Fruit fly (Drosophila melanogaster) whole organism, wandering third instar larva: ENCODE data around the gene BoYb.

ENCODE experiments used
- HLH106 ChIP-seq: fragments of 200-800 bp; optimal IDR thresholded peaks from 3 replicates; lab custom pipeline; 2019; ENCODE audit warnings: missing biosample characterization, mild to moderate bottlenecking, missing genetic modification characterization, moderate library complexity
- Hnf4 ChIP-seq: fragments of 200-800 bp; sonication (Bioruptor generic); optimal IDR thresholded peaks from 2 replicates; lab custom pipeline; 2016; ENCODE audit warnings: missing biosample characterization, mild to moderate bottlenecking, missing genetic modification characterization
- brk ChIP-seq: fragments of 200-800 bp; sonication (Bioruptor generic); optimal IDR thresholded peaks from 2 replicates; lab custom pipeline; 2016; ENCODE audit warnings: missing biosample characterization, mild to moderate bottlenecking, missing genetic modification characterization
- ey ChIP-seq: fragments of 200-800 bp; sonication (Bioruptor generic); optimal IDR thresholded peaks from 2 replicates; lab custom pipeline; 2016; ENCODE audit warnings: missing biosample characterization, missing genetic modification characterization
- lola ChIP-seq: fragments of >200 bp; optimal IDR thresholded peaks from 2 replicates; lab custom pipeline; 2017; ENCODE audit warnings: missing biosample characterization, missing genetic modification characterization
- rgr ChIP-seq: fragments of 200-800 bp; sonication (Bioruptor generic); optimal IDR thresholded peaks from 3 replicates; lab custom pipeline; 2016; ENCODE audit warnings: missing biosample characterization, mild to moderate bottlenecking, missing genetic modification characterization
- sage ChIP-seq: fragments of 200-800 bp; sonication (Bioruptor generic); optimal IDR thresholded peaks from 2 replicates; lab custom pipeline; 2016; ENCODE audit warnings: missing biosample characterization, mild to moderate bottlenecking, missing genetic modification characterization

Gene BoYb

DNA sequence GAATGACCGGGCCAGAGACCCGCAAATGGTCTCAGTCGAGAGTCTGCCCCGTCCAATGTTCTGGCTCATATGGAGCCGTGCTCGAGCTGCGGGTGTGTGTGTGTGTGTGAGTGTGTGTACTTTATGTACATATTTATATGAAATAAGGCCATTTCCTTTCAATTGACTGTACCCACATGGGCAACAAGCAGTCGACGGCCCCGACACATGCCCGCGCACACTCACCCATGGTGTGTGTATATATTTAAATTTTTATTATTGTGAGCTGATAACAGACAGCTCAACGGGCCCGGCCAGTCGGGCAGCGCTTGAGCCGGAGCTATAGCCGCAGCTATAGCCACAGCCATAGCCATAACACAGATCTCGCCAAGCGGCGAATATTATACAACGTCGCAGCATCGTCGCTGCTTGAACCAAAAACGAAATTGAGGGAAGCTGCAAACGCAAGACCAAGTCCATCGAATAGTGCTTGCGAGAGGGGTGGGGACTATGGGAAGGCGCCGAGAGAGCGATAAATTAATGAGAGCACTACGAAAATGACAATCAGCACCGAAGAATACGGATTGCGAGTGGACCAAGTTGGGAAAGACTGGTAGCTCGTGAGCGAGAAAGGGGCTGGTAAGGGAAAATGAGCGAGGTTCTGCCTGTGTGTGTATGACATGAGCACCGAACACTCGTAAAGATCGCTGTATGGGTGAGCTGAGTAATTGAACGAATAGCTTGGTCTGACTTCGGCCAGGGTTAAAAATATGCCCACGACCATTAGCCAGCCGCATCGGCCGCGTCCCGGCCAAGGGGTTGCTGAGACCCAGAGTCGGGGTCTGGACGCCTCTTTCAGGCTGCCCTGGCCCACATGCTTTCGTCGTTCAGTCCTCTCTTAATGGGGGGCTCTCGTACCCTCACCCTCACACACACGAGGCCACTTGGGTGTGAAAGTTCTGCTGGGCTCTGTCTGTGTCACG lies 46.6 kb downstream of the BoYb start:
- TF ChIP-seq HLH106 (tag; lab: Kevin White, UChicago) (no peak), Hnf4 (GFP tag; lab: Kevin White, UChicago) (no peak), lola (GFP tag; lab: Kevin White, UChicago) (no peak), ey (GFP tag; lab: Kevin White, UChicago) (no peak), rgr (no peak)

DNA sequence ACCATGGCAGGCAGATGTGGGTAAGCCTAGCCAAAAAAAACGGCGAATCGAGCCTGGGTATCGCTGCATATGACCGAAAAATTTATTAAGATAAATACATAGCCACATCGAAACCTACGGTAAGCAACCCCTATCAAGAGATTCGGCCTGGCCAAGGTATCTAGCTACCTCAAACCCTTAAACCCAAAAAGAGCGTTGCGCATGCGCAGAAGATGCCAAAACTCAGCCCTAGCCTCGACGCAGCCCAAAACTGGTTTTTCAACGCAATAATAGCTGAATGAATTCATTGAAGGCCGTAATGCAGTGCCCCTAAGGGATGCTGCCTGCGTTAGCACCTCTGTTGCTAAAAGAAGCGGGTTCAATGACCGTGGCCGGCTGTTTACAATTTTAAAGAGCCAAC lies 51.0 kb downstream of the BoYb start:
- TF ChIP-seq sage (no peak), brk (GFP tag; lab: Kevin White, UChicago) (no peak)
